Worm (Caenorhabditis elegans) whole organism, L1 larva: ENCODE measurements around the gene ins-14.

ENCODE experiments used
- C16A3.4 ChIP-seq: fragments of 150-350 bp; optimal IDR thresholded peaks from 2 replicates; lab custom pipeline; 2014; ENCODE audit warnings: missing biosample characterization, missing genetic modification characterization
- F16B12.6 ChIP-seq: fragments of 150-350 bp; optimal IDR thresholded peaks from 2 replicates; lab custom pipeline; 2014; ENCODE audit warnings: missing biosample characterization, missing genetic modification characterization
- alr-1 ChIP-seq: fragments of 200-800 bp; sonication (Bioruptor generic); optimal IDR thresholded peaks from 2 replicates; lab custom pipeline; 2018; ENCODE audit warnings: borderline replicate concordance, mild to moderate bottlenecking, missing genetic modification characterization, missing compliant biosample characterization
- ama-1 ChIP-seq: fragments of 150-350 bp; optimal IDR thresholded peaks from 2 replicates; lab custom pipeline; 2014
- ceh-63 ChIP-seq: fragments of 200-800 bp; sonication (Bioruptor generic); optimal IDR thresholded peaks from 2 replicates; lab custom pipeline; 2018; ENCODE audit warnings: mild to moderate bottlenecking, missing genetic modification characterization, missing compliant biosample characterization
- ceh-8 ChIP-seq: fragments of 200-800 bp; sonication (Bioruptor generic); optimal IDR thresholded peaks from 2 replicates; lab custom pipeline; 2018; ENCODE audit warnings: mild to moderate bottlenecking, missing genetic modification characterization, moderate library complexity, missing compliant biosample characterization
- ceh-82 ChIP-seq, 3 experiments: fragments of 150-350 bp in 1 of 3; sonication (generic microtip) in 2 of 3; optimal IDR thresholded peaks; 2 replicates each; lab custom pipeline; 2014 to 2017; ENCODE audit warnings: missing biosample characterization in 3 of 3, missing genetic modification characterization in 3 of 3
- ces-1 ChIP-seq: fragments of 150-350 bp; optimal IDR thresholded peaks from 2 replicates; lab custom pipeline; 2014; ENCODE audit warnings: missing biosample characterization, missing genetic modification reagents, missing genetic modification characterization
- dpl-1 ChIP-seq, 3 experiments: fragments of 150-350 bp in 2 of 3; sonication (generic microtip) in 1 of 3; optimal IDR thresholded peaks; 2 replicates each; lab custom pipeline; 2014 to 2017; ENCODE audit warnings: missing biosample characterization in 3 of 3, missing genetic modification characterization in 3 of 3, missing genetic modification reagents in 3 of 3
- dsc-1 ChIP-seq: sonication (generic microtip); optimal IDR thresholded peaks from 2 replicates; lab custom pipeline; 2016; ENCODE audit warnings: mild to moderate bottlenecking, missing genetic modification characterization, missing compliant biosample characterization
- efl-1 ChIP-seq, 4 experiments: fragments of 150-350 bp; optimal IDR thresholded peaks in 3 of 4; peaks in 1 of 4; 1 replicate in 1 of 4; 2 replicates in 3 of 4; lab custom pipeline; 2014; ENCODE audit warnings: missing biosample characterization in 2 of 4, missing genetic modification characterization in 2 of 4, missing genetic modification reagents in 2 of 4
- efl-3 ChIP-seq: fragments of 200-800 bp; sonication (Bioruptor generic); optimal IDR thresholded peaks from 2 replicates; lab custom pipeline; 2018; ENCODE audit warnings: mild to moderate bottlenecking, missing genetic modification characterization, missing compliant biosample characterization
- egl-27 ChIP-seq, 2 experiments: fragments of 150-350 bp in 1 of 2; sonication (generic microtip); optimal IDR thresholded peaks; 3 replicates each; lab custom pipeline; 2017 to 2018; ENCODE audit warnings: missing biosample characterization in 2 of 2, missing genetic modification characterization in 2 of 2, missing genetic modification reagents in 2 of 2
- elt-3 ChIP-seq, 6 experiments: fragments of 150-350 bp in 1 of 6; sonication (generic microtip); optimal IDR thresholded peaks; 2 replicates each; lab custom pipeline; 2017 to 2018; ENCODE audit warnings: missing biosample characterization in 6 of 6, missing genetic modification characterization in 6 of 6, inconsistent platforms in 1 of 6
- ets-5 ChIP-seq: fragments of 200-800 bp; sonication (Bioruptor generic); IDR thresholded peaks from 2 replicates; pipeline ENCODE4 v1.3.6; 2022; ENCODE audit warnings: missing genetic modification characterization, missing compliant biosample characterization
- fkh-10 ChIP-seq: sonication (generic microtip); optimal IDR thresholded peaks from 2 replicates; lab custom pipeline; 2017; ENCODE audit warnings: missing biosample characterization, missing genetic modification reagents, missing genetic modification characterization
- fkh-8 ChIP-seq: sonication (generic microtip); optimal IDR thresholded peaks from 2 replicates; lab custom pipeline; 2016; ENCODE audit warnings: mild to moderate bottlenecking, missing genetic modification characterization, missing compliant biosample characterization
- hlh-17 ChIP-seq: fragments of 200-800 bp; sonication (Bioruptor generic); optimal IDR thresholded peaks from 2 replicates; lab custom pipeline; 2018; ENCODE audit warnings: missing genetic modification characterization, mild to moderate bottlenecking, missing compliant biosample characterization, moderate library complexity, borderline replicate concordance
- hpl-2 ChIP-seq: fragments of 150-350 bp; optimal IDR thresholded peaks from 2 replicates; lab custom pipeline; 2014; ENCODE audit warnings: missing biosample characterization, missing genetic modification reagents, missing genetic modification characterization
- isw-1 ChIP-seq: fragments of 200-800 bp; sonication (Bioruptor generic); IDR thresholded peaks from 2 replicates; pipeline ENCODE4 v1.3.6; 2022; ENCODE audit warnings: missing genetic modification characterization, missing compliant biosample characterization
- lin-13 ChIP-seq: fragments of 150-350 bp; optimal IDR thresholded peaks from 2 replicates; lab custom pipeline; 2014; ENCODE audit warnings: missing biosample characterization, missing genetic modification reagents, missing genetic modification characterization
- lin-14 ChIP-seq: fragments of 200-800 bp; sonication (Bioruptor generic); optimal IDR thresholded peaks from 2 replicates; lab custom pipeline; 2018; ENCODE audit warnings: mild to moderate bottlenecking, missing genetic modification characterization, moderate library complexity, missing compliant biosample characterization
- lin-35 ChIP-seq, 2 experiments: fragments of 150-350 bp; optimal IDR thresholded peaks; 2 replicates each; lab custom pipeline; 2014; ENCODE audit warnings: missing biosample characterization in 2 of 2, missing genetic modification characterization in 2 of 2, missing genetic modification reagents in 2 of 2
- lin-39 ChIP-seq: fragments of 150-350 bp; optimal IDR thresholded peaks from 2 replicates; lab custom pipeline; 2014; ENCODE audit warnings: missing biosample characterization, missing genetic modification reagents, missing genetic modification characterization
- lir-3 ChIP-seq: sonication (generic microtip); optimal IDR thresholded peaks from 2 replicates; lab custom pipeline; 2016; ENCODE audit warnings: mild to moderate bottlenecking, missing genetic modification characterization, moderate library complexity, missing compliant biosample characterization; ENCODE audit not compliant: poor library complexity
- lsy-2 ChIP-seq, 2 experiments: fragments of 150-350 bp; optimal IDR thresholded peaks; 2 replicates each; lab custom pipeline; 2014; ENCODE audit warnings: missing biosample characterization in 2 of 2, missing genetic modification characterization in 2 of 2
- mab-9 ChIP-seq: fragments of 200-800 bp; sonication (Bioruptor generic); IDR thresholded peaks from 2 replicates; pipeline ENCODE4 v1.3.6; 2022; ENCODE audit warnings: missing genetic modification reagents, missing genetic modification characterization, missing compliant biosample characterization
- nhr-12 ChIP-seq: sonication (generic microtip); optimal IDR thresholded peaks from 2 replicates; lab custom pipeline; 2017; ENCODE audit warnings: missing biosample characterization, missing genetic modification characterization
- nhr-19 ChIP-seq: fragments of 200-800 bp; sonication (Bioruptor generic); conservative IDR thresholded peaks from 2 replicates; pipeline ENCODE4 v1.3.6; 2022; ENCODE audit warnings: missing genetic modification characterization, missing compliant biosample characterization
- nhr-237 ChIP-seq: fragments of 150-350 bp; optimal IDR thresholded peaks from 2 replicates; lab custom pipeline; 2014; ENCODE audit warnings: missing biosample characterization, missing genetic modification characterization
- nhr-28 ChIP-seq: fragments of 150-350 bp; optimal IDR thresholded peaks from 2 replicates; lab custom pipeline; 2014; ENCODE audit warnings: missing biosample characterization, missing genetic modification characterization
- nhr-71 ChIP-seq: sonication (generic microtip); optimal IDR thresholded peaks from 2 replicates; lab custom pipeline; 2016; ENCODE audit warnings: mild to moderate bottlenecking, missing genetic modification characterization, moderate library complexity, missing compliant biosample characterization
- nhr-77 ChIP-seq: fragments of 150-350 bp; optimal IDR thresholded peaks from 2 replicates; lab custom pipeline; 2014; ENCODE audit warnings: missing biosample characterization, missing genetic modification characterization
- nhr-84 ChIP-seq: sonication (generic microtip); optimal IDR thresholded peaks from 2 replicates; lab custom pipeline; 2017; ENCODE audit warnings: missing biosample characterization, missing genetic modification characterization
- nhr-90 ChIP-seq: sonication (generic microtip); optimal IDR thresholded peaks from 2 replicates; lab custom pipeline; 2016; ENCODE audit warnings: mild to moderate bottlenecking, missing genetic modification characterization, missing compliant biosample characterization; ENCODE audit not compliant: poor library complexity
- pag-3 ChIP-seq: sonication (generic microtip); optimal IDR thresholded peaks from 2 replicates; lab custom pipeline; 2017; ENCODE audit warnings: missing genetic modification characterization, mild to moderate bottlenecking, missing compliant biosample characterization, antibody characterized with exemption, borderline replicate concordance; ENCODE audit not compliant: insufficient read depth
- pax-3 ChIP-seq: fragments of 200-800 bp; sonication (Bioruptor generic); optimal IDR thresholded peaks from 2 replicates; lab custom pipeline; 2018; ENCODE audit warnings: mild to moderate bottlenecking, missing genetic modification characterization, moderate library complexity, missing compliant biosample characterization
- pqm-1 ChIP-seq: sonication (generic microtip); optimal IDR thresholded peaks from 3 replicates; lab custom pipeline; 2017; ENCODE audit warnings: missing biosample characterization, missing genetic modification characterization
- rnt-1 ChIP-seq: sonication (generic microtip); optimal IDR thresholded peaks from 2 replicates; lab custom pipeline; 2016; ENCODE audit warnings: mild to moderate bottlenecking, missing genetic modification characterization, moderate library complexity, missing compliant biosample characterization
- snpc-4 ChIP-seq: fragments of 150-350 bp; optimal IDR thresholded peaks from 2 replicates; lab custom pipeline; 2014; ENCODE audit warnings: missing biosample characterization, missing genetic modification characterization
- snu-23 ChIP-seq: sonication (generic microtip); optimal IDR thresholded peaks from 2 replicates; lab custom pipeline; 2016; ENCODE audit warnings: missing genetic modification characterization, missing compliant biosample characterization
- sox-4 ChIP-seq: sonication (generic microtip); optimal IDR thresholded peaks from 2 replicates; lab custom pipeline; 2016; ENCODE audit warnings: missing genetic modification characterization, missing compliant biosample characterization
- sptf-1 ChIP-seq: fragments of 150-350 bp; optimal IDR thresholded peaks from 2 replicates; lab custom pipeline; 2014; ENCODE audit warnings: missing biosample characterization, missing genetic modification characterization
- sup-37 ChIP-seq: fragments of 200-800 bp; sonication (Bioruptor generic); optimal IDR thresholded peaks from 2 replicates; lab custom pipeline; 2018; ENCODE audit warnings: mild to moderate bottlenecking, missing genetic modification characterization, missing compliant biosample characterization
- swsn-7 ChIP-seq: sonication (generic microtip); optimal IDR thresholded peaks from 2 replicates; lab custom pipeline; 2016; ENCODE audit warnings: missing genetic modification characterization, missing compliant biosample characterization
- tbx-2 ChIP-seq: sonication (generic microtip); optimal IDR thresholded peaks from 2 replicates; lab custom pipeline; 2016; ENCODE audit warnings: missing genetic modification characterization, missing compliant biosample characterization
- tlp-1 ChIP-seq: fragments of 150-350 bp; optimal IDR thresholded peaks from 2 replicates; lab custom pipeline; 2014; ENCODE audit warnings: missing biosample characterization, missing genetic modification characterization
- unc-130 ChIP-seq: fragments of 150-350 bp; optimal IDR thresholded peaks from 2 replicates; lab custom pipeline; 2017; ENCODE audit warnings: missing biosample characterization, missing genetic modification characterization, inconsistent platforms
- unc-86 ChIP-seq: sonication (generic microtip); optimal IDR thresholded peaks from 2 replicates; lab custom pipeline; 2016; ENCODE audit warnings: missing genetic modification characterization, missing compliant biosample characterization
- unc-98 ChIP-seq: fragments of 200-800 bp; sonication (Bioruptor generic); IDR thresholded peaks from 2 replicates; pipeline ENCODE4 v1.3.6; 2022; ENCODE audit warnings: missing genetic modification characterization, missing compliant biosample characterization
- xbp-1 ChIP-seq: sonication (generic microtip); optimal IDR thresholded peaks from 2 replicates; lab custom pipeline; 2016; ENCODE audit warnings: missing genetic modification characterization, missing compliant biosample characterization
- ztf-11 ChIP-seq, 2 experiments: sonication (generic microtip); optimal IDR thresholded peaks; 2 replicates each; lab custom pipeline; 2016 to 2017; ENCODE audit warnings: missing genetic modification characterization in 2 of 2, missing biosample characterization in 1 of 2, missing compliant biosample characterization in 1 of 2

ins-14 gene

DNA sequence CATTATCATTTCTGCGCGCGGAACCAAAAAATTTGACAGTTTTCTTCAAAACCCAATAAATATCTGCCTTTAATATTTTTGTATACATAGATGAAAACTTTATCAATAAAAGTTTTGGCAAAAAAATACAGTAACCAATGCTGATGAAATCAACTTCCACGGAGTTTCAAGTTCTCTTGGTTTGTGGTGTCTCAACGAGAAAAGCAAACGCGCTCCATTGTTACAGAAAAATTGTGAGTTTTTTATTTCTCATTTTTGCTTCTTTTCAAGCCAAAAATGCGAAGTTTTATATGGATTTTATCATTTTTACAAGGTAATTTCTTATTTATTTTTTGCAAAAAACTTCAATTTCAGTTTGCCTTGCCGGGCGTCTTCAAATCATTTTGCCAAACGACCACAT is 10.9 kb downstream of the ins-14 start, which contains the start of gene T14B4.3 (continued):
- TF ChIP-seq efl-1 (optimal IDR thresholded peaks at IDR 0.05; lab: Kevin White, UChicago): peak; percentile 75 to 82
- peak; percentile 57 to 96 for TF ChIP-seq efl-1 (GFP tag; optimal IDR thresholded peaks at IDR 0.05 in 1 of 2; lab: Kevin White, UChicago)
- TF ChIP-seq lir-3 (tag; lab: Kevin White, UChicago): peak; percentile 77
- peak in 2 of 3 experiments; percentile 41 to 64 for TF ChIP-seq ceh-82 (tag; optimal IDR thresholded peaks at IDR 0.05; lab: Kevin White, UChicago)
- TF ChIP-seq egl-27 (tag; optimal IDR thresholded peaks at IDR 0.05; lab: Kevin White, UChicago): no peak
- TF ChIP-seq nhr-71 (tag; lab: Kevin White, UChicago): peak; percentile 73
- peak; percentile 57 to 85 for TF ChIP-seq lin-35 (GFP tag; optimal IDR thresholded peaks at IDR 0.05; lab: Kevin White, UChicago)
- TF ChIP-seq dsc-1 (tag; lab: Kevin White, UChicago): peak; percentile 15
- no peak for TF ChIP-seq ceh-63
- no peak for TF ChIP-seq unc-130 (tag; lab: Kevin White, UChicago)
- TF ChIP-seq sox-4 (tag; lab: Kevin White, UChicago): peak; percentile 20
- TF ChIP-seq ztf-11 (tag; optimal IDR thresholded peaks at IDR 0.05; lab: Kevin White, UChicago): peak in 1 of 2 experiments; percentile 67
- no peak for TF ChIP-seq nhr-12 (tag; lab: Kevin White, UChicago)
- TF ChIP-seq nhr-90: peak; percentile 59
- TF ChIP-seq snu-23: peak; percentile 60
- peak; percentile 75 for TF ChIP-seq lin-14
- TF ChIP-seq xbp-1: peak; percentile 50
- TF ChIP-seq ceh-8 (GFP tag; lab: Kevin White, UChicago): no peak
- no peak for TF ChIP-seq ama-1 (lab: Kevin White, UChicago)
- no peak for TF ChIP-seq snpc-4
- peak; percentile 28 for TF ChIP-seq nhr-77 (tag; lab: Kevin White, UChicago)
- no peak for TF ChIP-seq fkh-10
- TF ChIP-seq lsy-2 (tag; optimal IDR thresholded peaks at IDR 0.05; lab: Kevin White, UChicago): peak; percentile 68 to 88
- no peak for TF ChIP-seq lin-39 (tag; lab: Kevin White, UChicago)
- TF ChIP-seq efl-3 (GFP tag; lab: Kevin White, UChicago): no peak
- peak; percentile 6 for TF ChIP-seq nhr-237 (tag; lab: Kevin White, UChicago)
- TF ChIP-seq pax-3 (tag; lab: Kevin White, UChicago): peak; percentile 52
- no peak for TF ChIP-seq nhr-28 (tag; lab: Kevin White, UChicago)
- TF ChIP-seq F16B12.6 (tag; lab: Kevin White, UChicago): peak; percentile 46
- peak; percentile 53 to 72 (median 71) for TF ChIP-seq dpl-1 (GFP tag; optimal IDR thresholded peaks at IDR 0.05; lab: Kevin White, UChicago)
- no peak for TF ChIP-seq tlp-1 (tag; lab: Kevin White, UChicago)
- TF ChIP-seq tbx-2: peak; percentile 54
- TF ChIP-seq sptf-1: no peak
- peak; percentile 88 for TF ChIP-seq rnt-1 (tag; lab: Kevin White, UChicago)
- no peak for TF ChIP-seq unc-98 (GFP tag; lab: Robert Waterston, UW)
- no peak for TF ChIP-seq hlh-17 (GFP tag; lab: Kevin White, UChicago)
- TF ChIP-seq pag-3 (tag; lab: Kevin White, UChicago): no peak
- peak; percentile 56 for TF ChIP-seq fkh-8 (tag; lab: Kevin White, UChicago)
- no peak for TF ChIP-seq hpl-2 (GFP tag; lab: Kevin White, UChicago)
- peak; percentile 31; the same call in 1 of the 2 replicates for TF ChIP-seq nhr-19 (GFP tag; lab: Robert Waterston, UW)
- no peak for TF ChIP-seq ces-1 (GFP tag; lab: Kevin White, UChicago)
- TF ChIP-seq C16A3.4: peak; percentile 83
- peak; percentile 32 for TF ChIP-seq isw-1 (GFP tag; lab: Robert Waterston, UW)
- peak in 1 of 6 experiments; percentile 47 for TF ChIP-seq elt-3 (tag; optimal IDR thresholded peaks at IDR 0.05; lab: Kevin White, UChicago)
- TF ChIP-seq ets-5: no peak
- peak; percentile 45 for TF ChIP-seq swsn-7 (tag; lab: Kevin White, UChicago)
- TF ChIP-seq mab-9: no peak
- no peak for TF ChIP-seq pqm-1 (tag; lab: Kevin White, UChicago)
- peak; percentile 14 for TF ChIP-seq unc-86 (tag; lab: Kevin White, UChicago)
- no peak for TF ChIP-seq alr-1 (tag; lab: Kevin White, UChicago)
- no peak for TF ChIP-seq sup-37
- peak; percentile 59 for TF ChIP-seq lin-13
- no peak for TF ChIP-seq nhr-84
